Fruit fly (Drosophila melanogaster): Measurements from ENCODE around the gene eyg.

The eyg gene

DNA sequence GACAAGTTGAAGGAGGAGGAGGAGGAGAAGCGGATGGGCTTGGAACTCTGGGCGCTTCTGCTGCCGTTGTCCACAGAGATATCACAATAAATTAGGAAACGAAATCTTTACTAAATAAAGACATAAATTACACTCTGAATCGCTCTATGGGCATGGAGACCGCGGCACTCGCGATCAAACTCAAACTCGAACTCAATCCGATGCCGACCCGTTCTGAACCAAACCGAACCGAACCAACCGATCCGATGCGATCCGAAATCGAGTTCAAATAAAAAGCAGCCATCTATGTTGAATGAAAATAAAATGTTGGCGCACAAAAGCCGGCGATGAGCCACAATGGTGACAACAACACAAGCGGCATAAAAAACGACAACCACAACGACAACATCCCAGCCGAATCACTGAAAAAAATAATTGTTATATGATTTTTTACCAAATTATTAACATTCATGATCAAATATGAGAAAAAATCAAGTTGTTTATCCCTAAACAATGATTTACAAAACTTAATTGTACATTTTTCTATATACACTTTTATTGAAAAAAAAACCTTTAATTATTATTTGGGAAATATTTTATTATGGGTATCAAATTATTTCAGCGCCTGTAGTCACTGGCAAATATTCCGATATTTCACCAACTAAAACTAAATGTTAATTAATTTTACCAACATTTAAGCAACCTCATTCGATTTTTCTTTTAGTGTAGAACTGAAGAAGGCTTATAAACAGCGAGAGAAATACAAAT is 10.7 kb downstream of the eyg start (continued):
- no peak for TF ChIP-seq CG7786 (GFP tag; optimal IDR thresholded peaks at IDR 0.05)
- TF ChIP-seq CG16779 (GFP tag; IDR thresholded peaks at IDR 0.05), result no peak
- TF ChIP-seq CG1233 (GFP tag; optimal IDR thresholded peaks at IDR 0.05), result peak; percentile 79
- TF ChIP-seq ttk (GFP tag; IDR thresholded peaks at IDR 0.05), result peak; percentile 37
- TF ChIP-seq Lim3 (GFP tag; IDR thresholded peaks at IDR 0.05), result no peak
- TF ChIP-seq tio (GFP tag; optimal IDR thresholded peaks at IDR 0.05), result peak; percentile 85
- TF ChIP-seq E2f1 (GFP tag; IDR thresholded peaks at IDR 0.05), result peak; percentile 39; the same call in 1 of the 2 replicates
- TF ChIP-seq ash1 (GFP tag; optimal IDR thresholded peaks at IDR 0.05), result no peak
- TF ChIP-seq E2f2 (GFP tag; IDR thresholded peaks at IDR 0.05), result peak; percentile 11; the same call in 1 of the 2 replicates
- TF ChIP-seq kah (GFP tag; optimal IDR thresholded peaks at IDR 0.05), result peak; percentile 46
- TF ChIP-seq bowl (GFP tag; IDR thresholded peaks at IDR 0.05), result no peak
- peak; percentile 21 for TF ChIP-seq CG12299 (tag; optimal IDR thresholded peaks at IDR 0.05)
- no peak for TF ChIP-seq CG6791 (GFP tag; IDR thresholded peaks at IDR 0.05; ENCODE audit: partially characterized antibody)
- TF ChIP-seq Doc2 (GFP tag; IDR thresholded peaks at IDR 0.05), result no peak
- peak; percentile 70 for TF ChIP-seq tgo (GFP tag; IDR thresholded peaks at IDR 0.05)
- TF ChIP-seq CG10565 (GFP tag; optimal IDR thresholded peaks at IDR 0.05), result peak; percentile 11
- peak; percentile 89 for TF ChIP-seq CG13424 (tag; optimal IDR thresholded peaks at IDR 0.05)
- peak; percentile 23 for TF ChIP-seq Hmr (GFP tag; optimal IDR thresholded peaks at IDR 0.05)
- peak; percentile 62 for TF ChIP-seq CG4328 (GFP tag; optimal IDR thresholded peaks at IDR 0.05)
- peak; percentile 53 for TF ChIP-seq lilli (GFP tag; optimal IDR thresholded peaks at IDR 0.05)
- no peak for TF ChIP-seq CG14965 (GFP tag; optimal IDR thresholded peaks at IDR 0.05; ENCODE audit: borderline replicate concordance)
- TF ChIP-seq cad (GFP tag; optimal IDR thresholded peaks at IDR 0.05), result no peak
- TF ChIP-seq Optix (GFP tag; IDR thresholded peaks at IDR 0.05), result no peak
- TF ChIP-seq ems (GFP tag; optimal IDR thresholded peaks at IDR 0.05), result no peak
- TF ChIP-seq Ssrp (tag; optimal IDR thresholded peaks at IDR 0.05), result peak; percentile 90
- TF ChIP-seq Ada2b (GFP tag; IDR thresholded peaks at IDR 0.05), result no peak
- no peak for TF ChIP-seq bigmax (GFP tag; optimal IDR thresholded peaks at IDR 0.05)
- TF ChIP-seq sc (optimal IDR thresholded peaks at IDR 0.05), result no peak
- TF ChIP-seq sc (GFP tag; optimal IDR thresholded peaks at IDR 0.05), result peak; percentile 87
- TF ChIP-seq H2.0 (GFP tag; IDR thresholded peaks at IDR 0.05), result no peak; the same call in 1 of the 2 replicates
- TF ChIP-seq CG2202 (tag; optimal IDR thresholded peaks at IDR 0.05), result peak; percentile 85
- no peak for TF ChIP-seq CG18011 (GFP tag; optimal IDR thresholded peaks at IDR 0.05)
- no peak for TF ChIP-seq CG2129 (GFP tag; IDR thresholded peaks at IDR 0.05; ENCODE audit: partially characterized antibody)
- peak; percentile 92 for TF ChIP-seq CG11504 (tag; optimal IDR thresholded peaks at IDR 0.05)
- peak; percentile 73 for TF ChIP-seq dysf (GFP tag; IDR thresholded peaks at IDR 0.05)
- no peak for TF ChIP-seq crol (GFP tag; IDR thresholded peaks at IDR 0.05)
- TF ChIP-seq bcd (GFP tag; optimal IDR thresholded peaks at IDR 0.05), result peak; percentile 75
- peak; percentile 88 for TF ChIP-seq CG4424 (GFP tag; optimal IDR thresholded peaks at IDR 0.05)
- TF ChIP-seq CG12104 (GFP tag; optimal IDR thresholded peaks at IDR 0.05), result peak; percentile 72
- TF ChIP-seq lola (GFP tag; optimal IDR thresholded peaks at IDR 0.05), result peak in 1 of 3 experiments; percentile 97
- no peak for TF ChIP-seq Dad (GFP tag; optimal IDR thresholded peaks at IDR 0.05)
- TF ChIP-seq CG9817 (tag; optimal IDR thresholded peaks at IDR 0.05), result peak; percentile 31
- TF ChIP-seq Deaf1 (tag; optimal IDR thresholded peaks at IDR 0.05), result peak; percentile 48
- TF ChIP-seq bbx (GFP tag; IDR thresholded peaks at IDR 0.05; ENCODE audit: partially characterized antibody), result no peak
- no peak for TF ChIP-seq Drgx (GFP tag; IDR thresholded peaks at IDR 0.05)
- TF ChIP-seq stc (GFP tag; IDR thresholded peaks at IDR 0.05), result no peak
- TF ChIP-seq da (GFP tag; optimal IDR thresholded peaks at IDR 0.05), result no peak
- no peak for TF ChIP-seq gcm2 (GFP tag; optimal IDR thresholded peaks at IDR 0.05)
- TF ChIP-seq gce (GFP tag; IDR thresholded peaks at IDR 0.05), result no peak
- peak; percentile 98 for TF ChIP-seq CG31441 (GFP tag; IDR thresholded peaks at IDR 0.05)
